Fruit fly (Drosophila melanogaster) whole organism, wandering third instar larva: ENCODE results near the gene FASN2.

Experiments
- Abd-B ChIP-seq: fragments of >200 bp; optimal IDR thresholded peaks from 2 replicates; lab custom pipeline; 2017; ENCODE audit warnings: missing biosample characterization, missing genetic modification characterization
- CG9705 ChIP-seq: fragments of 200-800 bp; sonication (Bioruptor generic); optimal IDR thresholded peaks from 2 replicates; lab custom pipeline; 2018; ENCODE audit warnings: missing biosample characterization, mild to moderate bottlenecking, missing genetic modification characterization
- CrebA ChIP-seq: fragments of 200-800 bp; sonication (Bioruptor generic); optimal IDR thresholded peaks from 2 replicates; lab custom pipeline; 2016; ENCODE audit warnings: missing biosample characterization, mild to moderate bottlenecking, missing genetic modification characterization, borderline replicate concordance
- Dfd ChIP-seq: fragments of >200 bp; optimal IDR thresholded peaks from 2 replicates; lab custom pipeline; 2017; ENCODE audit warnings: missing biosample characterization, missing genetic modification characterization
- Dif ChIP-seq: fragments of 200-275, 200-300 bp; sonication (Bioruptor generic); optimal IDR thresholded peaks from 2 replicates; lab custom pipeline; 2018; ENCODE audit warnings: missing biosample characterization, missing genetic modification characterization; ENCODE audit not compliant: partially characterized antibody
- GATAd ChIP-seq: sonication (Bioruptor generic); optimal IDR thresholded peaks from 2 replicates; lab custom pipeline; 2016; ENCODE audit warnings: missing biosample characterization, missing genetic modification characterization
- HLH106 ChIP-seq: fragments of 200-800 bp; optimal IDR thresholded peaks from 3 replicates; lab custom pipeline; 2019; ENCODE audit warnings: missing biosample characterization, mild to moderate bottlenecking, missing genetic modification characterization, moderate library complexity
- Hnf4 ChIP-seq: fragments of 200-800 bp; sonication (Bioruptor generic); optimal IDR thresholded peaks from 2 replicates; lab custom pipeline; 2016; ENCODE audit warnings: missing biosample characterization, mild to moderate bottlenecking, missing genetic modification characterization
- Hr78 ChIP-seq: fragments of >200 bp; optimal IDR thresholded peaks from 2 replicates; lab custom pipeline; 2017; ENCODE audit warnings: missing biosample characterization, missing genetic modification characterization
- Hr83 ChIP-seq: fragments of 200-300 bp; sonication (Bioruptor generic); optimal IDR thresholded peaks from 2 replicates; lab custom pipeline; 2016; ENCODE audit warnings: missing biosample characterization, mild to moderate bottlenecking, missing genetic modification characterization, moderate library complexity; ENCODE audit not compliant: poor library complexity, severe bottlenecking
- Jra ChIP-seq: sonication (Bioruptor generic); optimal IDR thresholded peaks from 2 replicates; lab custom pipeline; 2016; ENCODE audit warnings: missing biosample characterization, missing genetic modification characterization
- Mio ChIP-seq: sonication (Bioruptor generic); optimal IDR thresholded peaks from 2 replicates; lab custom pipeline; 2016; ENCODE audit warnings: missing biosample characterization, missing genetic modification characterization
- Myc ChIP-seq: fragments of >200 bp; optimal IDR thresholded peaks from 2 replicates; lab custom pipeline; 2017
- N ChIP-seq: fragments of >200 bp; optimal IDR thresholded peaks from 2 replicates; lab custom pipeline; 2018; ENCODE audit warnings: missing biosample characterization, missing external identifiers, missing genetic modification characterization
- OdsH ChIP-seq: fragments of 200-800 bp; sonication (Bioruptor generic); optimal IDR thresholded peaks from 2 replicates; lab custom pipeline; 2016; ENCODE audit warnings: missing biosample characterization, mild to moderate bottlenecking, missing genetic modification characterization
- Rel ChIP-seq, 2 experiments: fragments of 200-800 bp; sonication (Bioruptor generic) in 1 of 2; optimal IDR thresholded peaks; 2 replicates in 1 of 2; 3 replicates in 1 of 2; lab custom pipeline; 2016 to 2019; ENCODE audit warnings: mild to moderate bottlenecking in 2 of 2, missing biosample characterization in 2 of 2, missing genetic modification characterization in 2 of 2, moderate library complexity in 1 of 2
- Sp1 ChIP-seq: fragments of 200-800 bp; sonication (Bioruptor generic); optimal IDR thresholded peaks from 3 replicates; lab custom pipeline; 2019; ENCODE audit warnings: missing biosample characterization, mild to moderate bottlenecking, missing genetic modification characterization, moderate library complexity
- Vsx2 ChIP-seq: fragments of 200-300, 225-300 bp; sonication (Bioruptor generic); optimal IDR thresholded peaks from 2 replicates; lab custom pipeline; 2018; ENCODE audit warnings: missing biosample characterization, missing genetic modification characterization; ENCODE audit not compliant: partially characterized antibody
- br ChIP-seq: fragments of 200-800 bp; sonication (Bioruptor generic); optimal IDR thresholded peaks from 2 replicates; lab custom pipeline; 2016; ENCODE audit warnings: missing biosample characterization, missing genetic modification characterization
- brk ChIP-seq: fragments of 200-800 bp; sonication (Bioruptor generic); optimal IDR thresholded peaks from 2 replicates; lab custom pipeline; 2016; ENCODE audit warnings: missing biosample characterization, mild to moderate bottlenecking, missing genetic modification characterization
- dl ChIP-seq, 2 experiments: fragments of 175-275, 200-275 bp in 1 of 2; fragments of 200-275 bp in 1 of 2; sonication (Bioruptor generic); optimal IDR thresholded peaks; lab custom pipeline; 2018; ENCODE audit warnings: mild to moderate bottlenecking in 2 of 2, missing biosample characterization in 2 of 2, missing genetic modification characterization in 2 of 2, moderate library complexity in 2 of 2; ENCODE audit not compliant: partially characterized antibody in 2 of 2, insufficient read depth in 1 of 2
- dmrt93B ChIP-seq: fragments of 200-800 bp; sonication (Bioruptor generic); optimal IDR thresholded peaks from 2 replicates; lab custom pipeline; 2018; ENCODE audit warnings: missing biosample characterization, mild to moderate bottlenecking, missing genetic modification characterization
- dsf ChIP-seq: sonication (Bioruptor generic); optimal IDR thresholded peaks from 2 replicates; lab custom pipeline; 2016; ENCODE audit warnings: missing biosample characterization, missing genetic modification characterization, borderline replicate concordance
- ey ChIP-seq: fragments of 200-800 bp; sonication (Bioruptor generic); optimal IDR thresholded peaks from 2 replicates; lab custom pipeline; 2016; ENCODE audit warnings: missing biosample characterization, missing genetic modification characterization
- foxo ChIP-seq, 2 experiments: fragments of 200-800 bp; sonication (Bioruptor generic); optimal IDR thresholded peaks; 2 replicates in 1 of 2; 3 replicates in 1 of 2; lab custom pipeline; 2016 to 2017; ENCODE audit warnings: missing biosample characterization in 2 of 2, missing genetic modification characterization in 2 of 2
- fru ChIP-seq: fragments of 200-800 bp; sonication (Bioruptor generic); optimal IDR thresholded peaks from 3 replicates; lab custom pipeline; 2016; ENCODE audit warnings: missing biosample characterization, mild to moderate bottlenecking, missing genetic modification characterization
- h ChIP-seq: fragments of 200-800 bp; sonication (Bioruptor generic); optimal IDR thresholded peaks from 3 replicates; lab custom pipeline; 2016; ENCODE audit warnings: missing biosample characterization, mild to moderate bottlenecking, missing genetic modification characterization
- jim ChIP-seq: fragments of 175-275, 200-325 bp; sonication (Bioruptor generic); optimal IDR thresholded peaks from 2 replicates; lab custom pipeline; 2016; ENCODE audit warnings: missing biosample characterization, mild to moderate bottlenecking, missing genetic modification characterization
- lola ChIP-seq: fragments of >200 bp; optimal IDR thresholded peaks from 2 replicates; lab custom pipeline; 2017; ENCODE audit warnings: missing biosample characterization, missing genetic modification characterization
- pan ChIP-seq: fragments of >200 bp; optimal IDR thresholded peaks from 2 replicates; lab custom pipeline; 2017
- psq ChIP-seq: fragments of 200-800 bp; sonication (Bioruptor generic); optimal IDR thresholded peaks from 3 replicates; lab custom pipeline; 2017; ENCODE audit warnings: missing biosample characterization, mild to moderate bottlenecking, missing genetic modification characterization, moderate library complexity
- rgr ChIP-seq: fragments of 200-800 bp; sonication (Bioruptor generic); optimal IDR thresholded peaks from 3 replicates; lab custom pipeline; 2016; ENCODE audit warnings: missing biosample characterization, mild to moderate bottlenecking, missing genetic modification characterization
- sage ChIP-seq: fragments of 200-800 bp; sonication (Bioruptor generic); optimal IDR thresholded peaks from 2 replicates; lab custom pipeline; 2016; ENCODE audit warnings: missing biosample characterization, mild to moderate bottlenecking, missing genetic modification characterization
- sv ChIP-seq: fragments of 200-800 bp; sonication (Bioruptor generic); optimal IDR thresholded peaks from 3 replicates; lab custom pipeline; 2016; ENCODE audit warnings: missing biosample characterization, missing genetic modification characterization
- tai ChIP-seq: sonication (Bioruptor generic); optimal IDR thresholded peaks from 2 replicates; lab custom pipeline; 2016; ENCODE audit warnings: missing biosample characterization, missing genetic modification characterization
- usp ChIP-seq: fragments of >200 bp; optimal IDR thresholded peaks from 2 replicates; lab custom pipeline; 2017; ENCODE audit warnings: missing biosample characterization, missing genetic modification characterization
- woc ChIP-seq: sonication (Bioruptor generic); optimal IDR thresholded peaks from 2 replicates; lab custom pipeline; 2016; ENCODE audit warnings: missing biosample characterization, mild to moderate bottlenecking, missing genetic modification characterization

FASN2 gene

dm6 chr2L:3086290-3086876, 42.6 kb downstream of the FASN2 start:
- peak; percentile 48 for TF ChIP-seq HLH106
- peak; percentile 57 for TF ChIP-seq OdsH (GFP tag; lab: Kevin White, UChicago)
- TF ChIP-seq ey (GFP tag; lab: Kevin White, UChicago) = peak; percentile 34
- TF ChIP-seq dl (GFP tag; optimal IDR thresholded peaks at IDR 0.05; lab: Kevin White, UChicago; ENCODE audit: insufficient read depth in 1 of 2, partially characterized antibody in 2 of 2) = no peak
- TF ChIP-seq sv (GFP tag; lab: Kevin White, UChicago) = peak; percentile 30
- TF ChIP-seq sage (GFP tag; lab: Kevin White, UChicago) = no peak
- no peak for TF ChIP-seq Vsx2
- TF ChIP-seq br (GFP tag; lab: Kevin White, UChicago) = peak; percentile 48
- TF ChIP-seq jim (GFP tag; lab: Kevin White, UChicago) = no peak
- TF ChIP-seq rgr (GFP tag; lab: Kevin White, UChicago) = peak; percentile 54
- TF ChIP-seq fru (GFP tag; lab: Kevin White, UChicago) = peak; percentile 48
- no peak for TF ChIP-seq brk (GFP tag; lab: Kevin White, UChicago)
- TF ChIP-seq Sp1 (GFP tag; lab: Kevin White, UChicago) = peak; percentile 27
- peak in 1 of 2 experiments; percentile 58 for TF ChIP-seq foxo (GFP tag; optimal IDR thresholded peaks at IDR 0.05; lab: Kevin White, UChicago)
- TF ChIP-seq psq (GFP tag; lab: Kevin White, UChicago) = peak; percentile 38
- TF ChIP-seq h = peak; percentile 66
- peak; percentile 18 for TF ChIP-seq Hnf4 (GFP tag; lab: Kevin White, UChicago)

- TF ChIP-seq GATAd = no peak
- TF ChIP-seq pan (lab: Kevin White, UChicago) = no peak
- no peak for TF ChIP-seq fru (GFP tag; lab: Kevin White, UChicago)
- no peak for TF ChIP-seq dl (GFP tag; optimal IDR thresholded peaks at IDR 0.05; lab: Kevin White, UChicago; ENCODE audit: insufficient read depth in 1 of 2, partially characterized antibody in 2 of 2)
- no peak for TF ChIP-seq CrebA (GFP tag; lab: Kevin White, UChicago)
- TF ChIP-seq ey (GFP tag; lab: Kevin White, UChicago) = no peak
- TF ChIP-seq Rel (GFP tag; optimal IDR thresholded peaks at IDR 0.05; lab: Kevin White, UChicago) = no peak
- no peak for TF ChIP-seq Rel (tag; optimal IDR thresholded peaks at IDR 0.05; lab: Kevin White, UChicago)
- TF ChIP-seq HLH106 = no peak
- no peak for TF ChIP-seq N (GFP tag; lab: Kevin White, UChicago)
- TF ChIP-seq br (GFP tag; lab: Kevin White, UChicago) = no peak
- no peak for TF ChIP-seq woc (GFP tag; lab: Kevin White, UChicago)
- no peak for TF ChIP-seq usp (GFP tag; lab: Kevin White, UChicago)
- no peak for TF ChIP-seq dmrt93B (GFP tag; lab: Kevin White, UChicago)
- TF ChIP-seq h = no peak
- no peak for TF ChIP-seq Dif (GFP tag; lab: Kevin White, UChicago)
- no peak for TF ChIP-seq Dfd
- TF ChIP-seq Hnf4 (GFP tag; lab: Kevin White, UChicago) = no peak
These were observed 44.6 kb downstream of the FASN2 start for dm6 chr2L:3088238-3088874.

- TF ChIP-seq dl (GFP tag; optimal IDR thresholded peaks at IDR 0.05; lab: Kevin White, UChicago; ENCODE audit: insufficient read depth in 1 of 2, partially characterized antibody in 2 of 2) = no peak
- TF ChIP-seq Dif (GFP tag; lab: Kevin White, UChicago) = peak; percentile 12
These were observed 46.5 kb downstream of the FASN2 start for dm6 chr2L:3090245-3090644.

- no peak for TF ChIP-seq N (GFP tag; lab: Kevin White, UChicago)
- TF ChIP-seq GATAd = no peak
- TF ChIP-seq Myc = no peak
- TF ChIP-seq sv (GFP tag; lab: Kevin White, UChicago) = no peak
- TF ChIP-seq br (GFP tag; lab: Kevin White, UChicago) = peak; percentile 6
- no peak for TF ChIP-seq pan (lab: Kevin White, UChicago)
- TF ChIP-seq dsf (GFP tag; lab: Kevin White, UChicago) = no peak
- no peak for TF ChIP-seq Vsx2
- TF ChIP-seq CG9705 = no peak
- no peak for TF ChIP-seq Jra (GFP tag; lab: Kevin White, UChicago)
- TF ChIP-seq dmrt93B (GFP tag; lab: Kevin White, UChicago) = no peak
- TF ChIP-seq Dfd = no peak
- TF ChIP-seq HLH106 = no peak
- no peak for TF ChIP-seq Abd-B (GFP tag; lab: Kevin White, UChicago)
- TF ChIP-seq Hr83 (GFP tag; lab: Kevin White, UChicago) = no peak
- TF ChIP-seq psq (GFP tag; lab: Kevin White, UChicago) = no peak
- TF ChIP-seq OdsH (GFP tag; lab: Kevin White, UChicago) = no peak
- TF ChIP-seq tai (GFP tag; lab: Kevin White, UChicago) = no peak
- no peak for TF ChIP-seq Dif (GFP tag; lab: Kevin White, UChicago)
- no peak for TF ChIP-seq Mio
- peak; percentile 12 for TF ChIP-seq woc (GFP tag; lab: Kevin White, UChicago)
- peak; percentile 2 for TF ChIP-seq Sp1 (GFP tag; lab: Kevin White, UChicago)
- peak in 1 of 2 experiments; percentile 13 for TF ChIP-seq foxo (GFP tag; optimal IDR thresholded peaks at IDR 0.05; lab: Kevin White, UChicago)
- no peak for TF ChIP-seq lola
- no peak for TF ChIP-seq Hnf4 (GFP tag; lab: Kevin White, UChicago)
- TF ChIP-seq sage (GFP tag; lab: Kevin White, UChicago) = no peak
- no peak for TF ChIP-seq brk (GFP tag; lab: Kevin White, UChicago)
- TF ChIP-seq Hr78 (GFP tag; lab: Kevin White, UChicago) = no peak
- TF ChIP-seq rgr (GFP tag; lab: Kevin White, UChicago) = peak; percentile 29
- TF ChIP-seq CrebA (GFP tag; lab: Kevin White, UChicago) = no peak
- TF ChIP-seq fru (GFP tag; lab: Kevin White, UChicago) = peak; percentile 29
- peak; percentile 49 for TF ChIP-seq h
These were observed 48.8 kb downstream of the FASN2 start for dm6 chr2L:3092535-3092934.
